Fruit fly (Drosophila melanogaster): ENCODE data around the gene Saf-B.

Gene Saf-B

dm6 chr3R:24829887-24830351 lies 12.7 kb downstream of the Saf-B start, which contains the start of the genes Kaz and CG43273 (continued):
- peak; percentile 13 for TF ChIP-seq CG13624 (GFP tag; optimal IDR thresholded peaks at IDR 0.05)
- TF ChIP-seq Lim3 (GFP tag; IDR thresholded peaks at IDR 0.05) = no peak
- TF ChIP-seq Hr51 (GFP tag; optimal IDR thresholded peaks at IDR 0.05) = peak in 1 of 2 experiments; percentile 13
- peak; percentile 67 for TF ChIP-seq CG15696 (tag; optimal IDR thresholded peaks at IDR 0.05)
- TF ChIP-seq Atf-2 (GFP tag; optimal IDR thresholded peaks at IDR 0.05) = no peak
- no peak for TF ChIP-seq hbn (GFP tag; IDR thresholded peaks at IDR 0.05; ENCODE audit: partially characterized antibody)
- no peak for TF ChIP-seq CG10431 (GFP tag; optimal IDR thresholded peaks at IDR 0.05)
- peak; percentile 5; the same call in 1 of the 2 replicates for TF ChIP-seq sisA (GFP tag; IDR thresholded peaks at IDR 0.05)
- TF ChIP-seq CG12942 (GFP tag; optimal IDR thresholded peaks at IDR 0.05) = peak; percentile 40
- no peak for TF ChIP-seq so (GFP tag; IDR thresholded peaks at IDR 0.05)
- TF ChIP-seq CG12155 (GFP tag; optimal IDR thresholded peaks at IDR 0.05) = peak; percentile 61
- TF ChIP-seq CG5180 (GFP tag; optimal IDR thresholded peaks at IDR 0.05) = no peak
- no peak for TF ChIP-seq bbx (GFP tag; IDR thresholded peaks at IDR 0.05; ENCODE audit: partially characterized antibody)
- TF ChIP-seq CG14050 (GFP tag; IDR thresholded peaks at IDR 0.05) = no peak
- TF ChIP-seq Doc3 (GFP tag; IDR thresholded peaks at IDR 0.05; ENCODE audit: partially characterized antibody) = no peak
- no peak for TF ChIP-seq CG6175 (GFP tag; IDR thresholded peaks at IDR 0.05)
- no peak for TF ChIP-seq Sox100B (GFP tag; optimal IDR thresholded peaks at IDR 0.05)
- TF ChIP-seq zen (tag; optimal IDR thresholded peaks at IDR 0.05) = peak; percentile 93
- TF ChIP-seq fd102C (GFP tag; optimal IDR thresholded peaks at IDR 0.05) = no peak
- TF ChIP-seq Mes4 (GFP tag; optimal IDR thresholded peaks at IDR 0.05) = no peak
- TF ChIP-seq CG3163 (GFP tag; optimal IDR thresholded peaks at IDR 0.05) = no peak
- peak; percentile 52 for TF ChIP-seq tin (GFP tag; optimal IDR thresholded peaks at IDR 0.05)
- TF ChIP-seq ems (GFP tag; optimal IDR thresholded peaks at IDR 0.05) = peak; percentile 6
- peak; percentile 17 for TF ChIP-seq CG10654 (GFP tag; optimal IDR thresholded peaks at IDR 0.05)
- no peak for TF ChIP-seq CG11085 (GFP tag; IDR thresholded peaks at IDR 0.05)
- no peak for TF ChIP-seq yki (optimal IDR thresholded peaks at IDR 0.05)
- TF ChIP-seq odd (GFP tag; optimal IDR thresholded peaks at IDR 0.05) = no peak
- no peak for TF ChIP-seq gcm (GFP tag; optimal IDR thresholded peaks at IDR 0.05)
- no peak for TF ChIP-seq CG17385 (GFP tag; optimal IDR thresholded peaks at IDR 0.05)
- TF ChIP-seq CG2199 (GFP tag; IDR thresholded peaks at IDR 0.05) = no peak
- TF ChIP-seq crp (GFP tag; optimal IDR thresholded peaks at IDR 0.05) = peak; percentile 34 to 89
- no peak for TF ChIP-seq CG31365 (tag; optimal IDR thresholded peaks at IDR 0.05)
- TF ChIP-seq CG33213 (GFP tag; optimal IDR thresholded peaks at IDR 0.05) = no peak
- TF ChIP-seq nerfin-1 (tag; optimal IDR thresholded peaks at IDR 0.05) = no peak
- TF ChIP-seq Six4 (GFP tag; optimal IDR thresholded peaks at IDR 0.05) = peak; percentile 40
- no peak; the same call in 1 of the 2 replicates for TF ChIP-seq CG31441 (GFP tag; IDR thresholded peaks at IDR 0.05)
- TF ChIP-seq Fer3 (tag; optimal IDR thresholded peaks at IDR 0.05) = no peak
- no peak for TF ChIP-seq fru (optimal IDR thresholded peaks at IDR 0.05)
- peak; percentile 57 for TF ChIP-seq CG18011 (GFP tag; optimal IDR thresholded peaks at IDR 0.05)
- TF ChIP-seq CG8944 (GFP tag; optimal IDR thresholded peaks at IDR 0.05) = no peak
- no peak for TF ChIP-seq CG10543 (GFP tag; optimal IDR thresholded peaks at IDR 0.05)
- no peak for TF ChIP-seq wor (GFP tag; IDR thresholded peaks at IDR 0.05)
- TF ChIP-seq CG15011 (GFP tag; optimal IDR thresholded peaks at IDR 0.05) = no peak
- peak; percentile 42 for TF ChIP-seq CG4820 (GFP tag; optimal IDR thresholded peaks at IDR 0.05)
- TF ChIP-seq peb (GFP tag; IDR thresholded peaks at IDR 0.05) = peak; percentile 37; the same call in 1 of the 2 replicates
- no peak for TF ChIP-seq ase (GFP tag; IDR thresholded peaks at IDR 0.05)
- no peak for TF ChIP-seq CG16815 (GFP tag; optimal IDR thresholded peaks at IDR 0.05)
- TF ChIP-seq sd (tag; optimal IDR thresholded peaks at IDR 0.05) = no peak
- no peak for TF ChIP-seq CG10565 (GFP tag; optimal IDR thresholded peaks at IDR 0.05)
- no peak for TF ChIP-seq CG17802 (tag; optimal IDR thresholded peaks at IDR 0.05)
- no peak for TF ChIP-seq E2f2 (GFP tag; IDR thresholded peaks at IDR 0.05)
- peak; percentile 26 for TF ChIP-seq kay (GFP tag; optimal IDR thresholded peaks at IDR 0.05)

All from whole organism, embryonic.